1 fruit fly cellular context compared by ENCODE assay signal in genomic region chr3L:22749147-22749550, dm6.
TF ChIP-seq lines count a peak whose summit lies in the region.

Gene SPoCk (plus strand): TSS chr3L:22749444.

TF ChIP-seq in whole organism, embryonic, 481 proteins besides CTCF, POLR2A, EP300 and RAD21 (continued from another document and continues in another):
- TF ChIP-seq bowl (GFP tag; IDR thresholded peaks at IDR 0.05; lab: Robert Waterston, UW) (no peak), ara (GFP tag; IDR thresholded peaks at IDR 0.05; lab: Robert Waterston, UW) (no peak), CHES-1-like (GFP tag; optimal IDR thresholded peaks at IDR 0.05; lab: Kevin White, UChicago) (no peak), Ets65A (GFP tag; lab: Kevin White, UChicago) (peak; percentile 52), Sry-δ (GFP tag; optimal IDR thresholded peaks at IDR 0.05; lab: Kevin White, UChicago) (no peak), HLH3B (GFP tag; IDR thresholded peaks at IDR 0.05; lab: Robert Waterston, UW) (no peak), CG30431 (GFP tag; optimal IDR thresholded peaks at IDR 0.05; lab: Kevin White, UChicago) (no peak), stwl (tag; optimal IDR thresholded peaks at IDR 0.05; lab: Kevin White, UChicago) (peak; percentile 66), CG11398 (GFP tag; optimal IDR thresholded peaks at IDR 0.05; lab: Kevin White, UChicago) (no peak), Lhr (GFP tag; optimal IDR thresholded peaks at IDR 0.05; lab: Kevin White, UChicago) (peak; percentile 54), emc (GFP tag; optimal IDR thresholded peaks at IDR 0.05; lab: Kevin White, UChicago) (no peak), chinmo (GFP tag; IDR thresholded peaks at IDR 0.05; lab: Robert Waterston, UW; ENCODE audit: partially characterized antibody) (no peak), sens (GFP tag; lab: Kevin White, UChicago) (no peak), schlank (tag; optimal IDR thresholded peaks at IDR 0.05; lab: Kevin White, UChicago) (no peak), BEAF-32 (GFP tag; optimal IDR thresholded peaks at IDR 0.05; lab: Kevin White, UChicago) (peak; percentile 19), Dip3 (GFP tag; optimal IDR thresholded peaks at IDR 0.05; lab: Kevin White, UChicago) (no peak), CG33213 (GFP tag; optimal IDR thresholded peaks at IDR 0.05; lab: Kevin White, UChicago) (peak; percentile 13), CG13894 (tag; optimal IDR thresholded peaks at IDR 0.05; lab: Kevin White, UChicago) (no peak), CG3163 (GFP tag; optimal IDR thresholded peaks at IDR 0.05; lab: Kevin White, UChicago) (no peak), cas (GFP tag; IDR thresholded peaks at IDR 0.05; lab: Robert Waterston, UW) (no peak), nom (GFP tag; optimal IDR thresholded peaks at IDR 0.05; lab: Kevin White, UChicago) (peak; percentile 57), Lpt (GFP tag; optimal IDR thresholded peaks at IDR 0.05; lab: Kevin White, UChicago) (no peak), Six4 (GFP tag; optimal IDR thresholded peaks at IDR 0.05; lab: Kevin White, UChicago) (no peak), B-H1 (GFP tag; IDR thresholded peaks at IDR 0.05; lab: Robert Waterston, UW) (no peak), amos (GFP tag; IDR thresholded peaks at IDR 0.05; lab: Robert Waterston, UW; ENCODE audit: partially characterized antibody) (peak; percentile 55; the same call in 1 of the 2 replicates), mam (GFP tag; optimal IDR thresholded peaks at IDR 0.05; lab: Kevin White, UChicago) (no peak), CG16815 (GFP tag; optimal IDR thresholded peaks at IDR 0.05; lab: Kevin White, UChicago) (no peak), CG31365 (tag; optimal IDR thresholded peaks at IDR 0.05; lab: Kevin White, UChicago) (no peak), insv (GFP tag; optimal IDR thresholded peaks at IDR 0.05; lab: Kevin White, UChicago) (no peak), CG4328 (GFP tag; optimal IDR thresholded peaks at IDR 0.05; lab: Kevin White, UChicago) (no peak), Hr39 (optimal IDR thresholded peaks at IDR 0.05; lab: Kevin White, UChicago) (no peak), CG17361 (GFP tag; IDR thresholded peaks at IDR 0.05; lab: Robert Waterston, UW) (no peak), CG3407 (GFP tag; optimal IDR thresholded peaks at IDR 0.05; lab: Kevin White, UChicago) (no peak), eyg (GFP tag; optimal IDR thresholded peaks at IDR 0.05; lab: Kevin White, UChicago) (no peak), fd3F (GFP tag; optimal IDR thresholded peaks at IDR 0.05; lab: Kevin White, UChicago) (no peak), fd64A (GFP tag; optimal IDR thresholded peaks at IDR 0.05; lab: Kevin White, UChicago) (no peak), Ravus (GFP tag; IDR thresholded peaks at IDR 0.05; lab: Robert Waterston, UW) (no peak), Atf6 (GFP tag; IDR thresholded peaks at IDR 0.05; lab: Robert Waterston, UW) (no peak), CG12942 (GFP tag; optimal IDR thresholded peaks at IDR 0.05; lab: Kevin White, UChicago) (no peak), CG6272 (GFP tag; IDR thresholded peaks at IDR 0.05; lab: Robert Waterston, UW) (no peak), CG14860 (GFP tag; IDR thresholded peaks at IDR 0.05; lab: Robert Waterston, UW; ENCODE audit: partially characterized antibody) (no peak), CG11560 (tag; IDR thresholded peaks at IDR 0.05; lab: Robert Waterston, UW) (no peak), gsb (GFP tag; IDR thresholded peaks at IDR 0.05; lab: Robert Waterston, UW) (no peak), Dref (GFP tag; IDR thresholded peaks at IDR 0.05; lab: Robert Waterston, UW) (no peak), CG15514 (GFP tag; optimal IDR thresholded peaks at IDR 0.05; lab: Kevin White, UChicago) (peak; percentile 52), ash1 (GFP tag; optimal IDR thresholded peaks at IDR 0.05; lab: Kevin White, UChicago) (no peak), HLHmδ (GFP tag; optimal IDR thresholded peaks at IDR 0.05; lab: Kevin White, UChicago) (peak; percentile 17), CG34224 (GFP tag; IDR thresholded peaks at IDR 0.05; lab: Robert Waterston, UW; ENCODE audit: partially characterized antibody) (no peak), pzg (GFP tag; optimal IDR thresholded peaks at IDR 0.05; lab: Kevin White, UChicago) (peak; percentile 62), hth (optimal IDR thresholded peaks at IDR 0.05; lab: Kevin White, UChicago) (no peak), CG18262 (tag; optimal IDR thresholded peaks at IDR 0.05; lab: Kevin White, UChicago) (no peak), trem (tag; optimal IDR thresholded peaks at IDR 0.05; lab: Kevin White, UChicago) (peak; percentile 19), CG8281 (tag; optimal IDR thresholded peaks at IDR 0.05; lab: Kevin White, UChicago) (no peak), sisA (GFP tag; IDR thresholded peaks at IDR 0.05; lab: Robert Waterston, UW) (no peak), br (optimal IDR thresholded peaks at IDR 0.05; lab: Kevin White, UChicago) (no peak), Lim3 (GFP tag; IDR thresholded peaks at IDR 0.05; lab: Robert Waterston, UW) (no peak), Opbp (GFP tag; IDR thresholded peaks at IDR 0.05; lab: Robert Waterston, UW; ENCODE audit: partially characterized antibody) (0 out of 3 replicates have a peak, but pooled peaks have one; percentile 22), CG8924 (tag; optimal IDR thresholded peaks at IDR 0.05; lab: Kevin White, UChicago) (no peak), Ssrp (tag; optimal IDR thresholded peaks at IDR 0.05; lab: Kevin White, UChicago) (no peak), CG1602 (GFP tag; optimal IDR thresholded peaks at IDR 0.05; lab: Kevin White, UChicago) (no peak), CG34376 (GFP tag; optimal IDR thresholded peaks at IDR 0.05; lab: Kevin White, UChicago) (no peak), CG17912 (GFP tag; optimal IDR thresholded peaks at IDR 0.05; lab: Kevin White, UChicago) (no peak), row (GFP tag; IDR thresholded peaks at IDR 0.05; lab: Robert Waterston, UW) (no peak), HmgZ (tag; optimal IDR thresholded peaks at IDR 0.05; lab: Kevin White, UChicago) (no peak), ase (GFP tag; IDR thresholded peaks at IDR 0.05; lab: Robert Waterston, UW) (no peak), klu (GFP tag; IDR thresholded peaks at IDR 0.05; lab: Robert Waterston, UW) (no peak), CG5180 (GFP tag; optimal IDR thresholded peaks at IDR 0.05; lab: Kevin White, UChicago) (peak; percentile 97), aop (GFP tag; IDR thresholded peaks at IDR 0.05; lab: Robert Waterston, UW) (no peak), CG15696 (tag; optimal IDR thresholded peaks at IDR 0.05; lab: Kevin White, UChicago) (no peak), pb (GFP tag; optimal IDR thresholded peaks at IDR 0.05; lab: Kevin White, UChicago) (no peak), YL-1 (GFP tag; optimal IDR thresholded peaks at IDR 0.05; lab: Kevin White, UChicago) (no peak), so (GFP tag; IDR thresholded peaks at IDR 0.05; lab: Robert Waterston, UW) (no peak), CG4360 (GFP tag; IDR thresholded peaks at IDR 0.05; lab: Robert Waterston, UW) (no peak), ci (GFP tag; IDR thresholded peaks at IDR 0.05; lab: Robert Waterston, UW) (no peak), CG6654 (GFP tag; optimal IDR thresholded peaks at IDR 0.05; lab: Kevin White, UChicago) (no peak), bsh (GFP tag; optimal IDR thresholded peaks at IDR 0.05; lab: Kevin White, UChicago) (no peak), CG17385 (GFP tag; optimal IDR thresholded peaks at IDR 0.05; lab: Kevin White, UChicago) (no peak), bigmax (GFP tag; optimal IDR thresholded peaks at IDR 0.05; lab: Kevin White, UChicago) (no peak), CG2116 (GFP tag; optimal IDR thresholded peaks at IDR 0.05; lab: Kevin White, UChicago) (peak; percentile 74), inv (GFP tag; IDR thresholded peaks at IDR 0.05; lab: Robert Waterston, UW; ENCODE audit: partially characterized antibody) (no peak), CG32532 (GFP tag; IDR thresholded peaks at IDR 0.05; lab: Robert Waterston, UW) (no peak), CG3838 (GFP tag; optimal IDR thresholded peaks at IDR 0.05; lab: Kevin White, UChicago) (no peak), unpg (GFP tag; optimal IDR thresholded peaks at IDR 0.05; lab: Kevin White, UChicago) (no peak), vvl (GFP tag; IDR thresholded peaks at IDR 0.05; lab: Robert Waterston, UW) (no peak), vfl (GFP tag; optimal IDR thresholded peaks at IDR 0.05; lab: Kevin White, UChicago) (no peak), tll (GFP tag; optimal IDR thresholded peaks at IDR 0.05; lab: Kevin White, UChicago) (no peak), Taf1 (GFP tag; IDR thresholded peaks at IDR 0.05; lab: Robert Waterston, UW) (no peak), CG12236 (GFP tag; optimal IDR thresholded peaks at IDR 0.05; lab: Kevin White, UChicago) (no peak), CG7271 (tag; optimal IDR thresholded peaks at IDR 0.05; lab: Kevin White, UChicago) (no peak), lbe (GFP tag; optimal IDR thresholded peaks at IDR 0.05; lab: Kevin White, UChicago) (peak; percentile 5), oc (tag; optimal IDR thresholded peaks at IDR 0.05; lab: Kevin White, UChicago) (no peak), onecut (GFP tag; IDR thresholded peaks at IDR 0.05; lab: Robert Waterston, UW) (peak; percentile 98), CG11504 (tag; optimal IDR thresholded peaks at IDR 0.05; lab: Kevin White, UChicago) (peak; percentile 30), h (optimal IDR thresholded peaks at IDR 0.05; lab: Kevin White, UChicago) (no peak), cad (GFP tag; optimal IDR thresholded peaks at IDR 0.05; lab: Kevin White, UChicago) (no peak), CoRest (tag; optimal IDR thresholded peaks at IDR 0.05; lab: Kevin White, UChicago) (no peak), NfI (GFP tag; optimal IDR thresholded peaks at IDR 0.05; lab: Kevin White, UChicago) (no peak), Fer2 (tag; optimal IDR thresholded peaks at IDR 0.05; lab: Kevin White, UChicago) (no peak), CG15601 (tag; optimal IDR thresholded peaks at IDR 0.05; lab: Kevin White, UChicago) (no peak), CG18011 (GFP tag; optimal IDR thresholded peaks at IDR 0.05; lab: Kevin White, UChicago) (peak; percentile 67), CG8290 (GFP tag; optimal IDR thresholded peaks at IDR 0.05; lab: Kevin White, UChicago) (no peak), CG8290 (tag; optimal IDR thresholded peaks at IDR 0.05; lab: Kevin White, UChicago) (peak in 1 of 2 experiments; percentile 24), CG7786 (GFP tag; optimal IDR thresholded peaks at IDR 0.05; lab: Kevin White, UChicago) (no peak), grn (GFP tag; optimal IDR thresholded peaks at IDR 0.05; lab: Kevin White, UChicago) (no peak), nmo (GFP tag; optimal IDR thresholded peaks at IDR 0.05; lab: Kevin White, UChicago) (no peak), Gug (GFP tag; IDR thresholded peaks at IDR 0.05; lab: Robert Waterston, UW) (no peak), CG1233 (GFP tag; optimal IDR thresholded peaks at IDR 0.05; lab: Kevin White, UChicago) (no peak), kay (GFP tag; optimal IDR thresholded peaks at IDR 0.05; lab: Kevin White, UChicago) (no peak), pum (GFP tag; optimal IDR thresholded peaks at IDR 0.05; lab: Kevin White, UChicago) (no peak), CG10654 (GFP tag; optimal IDR thresholded peaks at IDR 0.05; lab: Kevin White, UChicago) (no peak), CG30020 (tag; optimal IDR thresholded peaks at IDR 0.05; lab: Kevin White, UChicago) (no peak), CG6175 (GFP tag; IDR thresholded peaks at IDR 0.05; lab: Robert Waterston, UW) (no peak), kni (GFP tag; optimal IDR thresholded peaks at IDR 0.05; lab: Kevin White, UChicago) (no peak), ato (GFP tag; IDR thresholded peaks at IDR 0.05; lab: Robert Waterston, UW; ENCODE audit: partially characterized antibody) (no peak), org-1 (GFP tag; optimal IDR thresholded peaks at IDR 0.05; lab: Kevin White, UChicago) (no peak), CG11723 (GFP tag; optimal IDR thresholded peaks at IDR 0.05; lab: Kevin White, UChicago) (no peak), odd (GFP tag; optimal IDR thresholded peaks at IDR 0.05; lab: Kevin White, UChicago) (no peak), zfh1 (GFP tag; IDR thresholded peaks at IDR 0.05; lab: Robert Waterston, UW) (no peak), ind (GFP tag; optimal IDR thresholded peaks at IDR 0.05; lab: Kevin White, UChicago) (no peak), ERR (GFP tag; optimal IDR thresholded peaks at IDR 0.05; lab: Kevin White, UChicago) (no peak), CrebB (tag; optimal IDR thresholded peaks at IDR 0.05; lab: Kevin White, UChicago) (no peak), gfzf (GFP tag; optimal IDR thresholded peaks at IDR 0.05; lab: Kevin White, UChicago) (peak; percentile 74), CG12659 (GFP tag; optimal IDR thresholded peaks at IDR 0.05; lab: Kevin White, UChicago) (no peak), CG13624 (GFP tag; optimal IDR thresholded peaks at IDR 0.05; lab: Kevin White, UChicago) (no peak), dmrt99B (tag; optimal IDR thresholded peaks at IDR 0.05; lab: Kevin White, UChicago) (no peak), CG3847 (GFP tag; IDR thresholded peaks at IDR 0.05; lab: Robert Waterston, UW) (no peak), Scr (GFP tag; IDR thresholded peaks at IDR 0.05; lab: Robert Waterston, UW; ENCODE audit: partially characterized antibody) (no peak), hb (GFP tag; IDR thresholded peaks at IDR 0.05; lab: Robert Waterston, UW; ENCODE audit: partially characterized antibody) (no peak), Ets97D (GFP tag; optimal IDR thresholded peaks at IDR 0.05; lab: Kevin White, UChicago) (no peak), CG18619 (GFP tag; optimal IDR thresholded peaks at IDR 0.05; lab: Kevin White, UChicago) (no peak), lov (optimal IDR thresholded peaks at IDR 0.05; lab: Kevin White, UChicago) (no peak), lov (GFP tag; IDR thresholded peaks at IDR 0.05; lab: Robert Waterston, UW) (no peak), HmgD (GFP tag; optimal IDR thresholded peaks at IDR 0.05; lab: Kevin White, UChicago) (no peak), Camta (GFP tag; optimal IDR thresholded peaks at IDR 0.05; lab: Kevin White, UChicago) (no peak), Hr51 (GFP tag; optimal IDR thresholded peaks at IDR 0.05; lab: Kevin White, UChicago) (no peak), Drgx (GFP tag; IDR thresholded peaks at IDR 0.05; lab: Robert Waterston, UW) (no peak), CG7928 (GFP tag; optimal IDR thresholded peaks at IDR 0.05; lab: Kevin White, UChicago) (no peak), CG6791 (GFP tag; IDR thresholded peaks at IDR 0.05; lab: Robert Waterston, UW; ENCODE audit: partially characterized antibody) (no peak), grau (tag; optimal IDR thresholded peaks at IDR 0.05; lab: Kevin White, UChicago) (no peak), usp (GFP tag; optimal IDR thresholded peaks at IDR 0.05; lab: Kevin White, UChicago) (no peak), CG15269 (tag; optimal IDR thresholded peaks at IDR 0.05; lab: Kevin White, UChicago) (no peak)
